Fruit fly (Drosophila melanogaster) whole organism, embryonic: Measurements from ENCODE around the gene dlg1.

ENCODE experiments used
- Abd-B ChIP-seq: fragments of 200-800 bp; sonication (Bioruptor generic); optimal IDR thresholded peaks from 2 replicates; lab custom pipeline; 2018; ENCODE audit warnings: missing biosample characterization, mild to moderate bottlenecking, missing genetic modification characterization, moderate library complexity
- Awh ChIP-seq: fragments of 200-800 bp; sonication (Bioruptor generic); IDR thresholded peaks from 2 replicates; pipeline ENCODE4, ENCODE4 v1.3.6; 2022; ENCODE audit warnings: missing biosample characterization, missing genetic modification characterization
- CG10366 ChIP-seq: fragments of 200-800 bp; sonication (Bioruptor generic); IDR thresholded peaks from 2 replicates; pipeline ENCODE4 v1.3.6; 2022; ENCODE audit warnings: missing biosample characterization, missing genetic modification characterization
- CG11247 ChIP-seq: fragments of 200-800 bp; sonication (Bioruptor generic); IDR thresholded peaks from 2 replicates; pipeline ENCODE4 v1.3.6; 2022; ENCODE audit warnings: missing biosample characterization, missing genetic modification characterization
- CG11398 ChIP-seq: fragments of 200-800 bp; sonication (Bioruptor generic); optimal IDR thresholded peaks from 2 replicates; lab custom pipeline; 2016; ENCODE audit warnings: missing biosample characterization, missing genetic modification characterization
- CG13123 ChIP-seq: fragments of 200-800 bp; sonication (Bioruptor generic); optimal IDR thresholded peaks from 2 replicates; lab custom pipeline; 2016; ENCODE audit warnings: missing biosample characterization, missing genetic modification characterization
- CG15269 ChIP-seq: fragments of 200-800 bp; sonication (Bioruptor generic); optimal IDR thresholded peaks from 2 replicates; lab custom pipeline; 2018; ENCODE audit warnings: missing biosample characterization, mild to moderate bottlenecking, missing genetic modification characterization, moderate library complexity
- CG1529 ChIP-seq: fragments of 200-800 bp; sonication (Bioruptor generic); optimal IDR thresholded peaks from 3 replicates; lab custom pipeline; 2018; ENCODE audit warnings: missing biosample characterization, missing genetic modification characterization
- CG3065 ChIP-seq: fragments of 200-800 bp; sonication (Bioruptor generic); optimal IDR thresholded peaks from 2 replicates; lab custom pipeline; 2016; ENCODE audit warnings: missing biosample characterization, missing genetic modification characterization
- CG32532 ChIP-seq: fragments of 200-800 bp; sonication (Bioruptor generic); IDR thresholded peaks from 2 replicates; pipeline ENCODE4 v1.3.6; 2022; ENCODE audit warnings: missing biosample characterization, missing genetic modification characterization
- CG4617 ChIP-seq: fragments of 200-800 bp; sonication (Bioruptor generic); optimal IDR thresholded peaks from 3 replicates; lab custom pipeline; 2016; ENCODE audit warnings: missing biosample characterization, missing genetic modification characterization, borderline replicate concordance
- CG6765 ChIP-seq: fragments of 200-800 bp; sonication (Bioruptor generic); optimal IDR thresholded peaks from 3 replicates; lab custom pipeline; 2017; ENCODE audit warnings: missing biosample characterization, mild to moderate bottlenecking, missing genetic modification characterization
- CG6791 ChIP-seq: fragments of 200-800 bp; sonication (Bioruptor generic); IDR thresholded peaks from 3 replicates; pipeline ENCODE4 v1.3.6; 2022; ENCODE audit warnings: missing biosample characterization, missing genetic modification characterization; ENCODE audit not compliant: partially characterized antibody
- CG6854 ChIP-seq: fragments of 200-800 bp; sonication (Bioruptor generic); optimal IDR thresholded peaks from 3 replicates; lab custom pipeline; 2017; ENCODE audit warnings: missing biosample characterization, mild to moderate bottlenecking, missing genetic modification characterization
- CG8290 ChIP-seq, 3 experiments: fragments of 200-800 bp; sonication (Bioruptor generic); optimal IDR thresholded peaks; 2 replicates each; lab custom pipeline; 2016 to 2019; ENCODE audit warnings: missing biosample characterization in 3 of 3, missing genetic modification characterization in 3 of 3, mild to moderate bottlenecking in 2 of 3, moderate library complexity in 1 of 3
- CG8924 ChIP-seq: fragments of 200-800 bp; optimal IDR thresholded peaks from 3 replicates; lab custom pipeline; 2019; ENCODE audit warnings: missing biosample characterization, mild to moderate bottlenecking, missing genetic modification characterization, moderate library complexity
- CG9437 ChIP-seq: fragments of 200-800 bp; sonication (Bioruptor generic); optimal IDR thresholded peaks from 2 replicates; lab custom pipeline; 2018; ENCODE audit warnings: missing biosample characterization, mild to moderate bottlenecking, missing genetic modification characterization
- Fer3 ChIP-seq: fragments of 200-800 bp; sonication (Bioruptor generic); optimal IDR thresholded peaks from 2 replicates; lab custom pipeline; 2018; ENCODE audit warnings: missing biosample characterization, mild to moderate bottlenecking, missing genetic modification characterization, moderate library complexity
- HHEX ChIP-seq: fragments of 200-800 bp; sonication (Bioruptor generic); optimal IDR thresholded peaks from 3 replicates; lab custom pipeline; 2017; ENCODE audit warnings: missing biosample characterization, mild to moderate bottlenecking, missing genetic modification characterization, missing genetic modification reagents
- Hr51 ChIP-seq, 2 experiments: fragments of 200-800 bp; sonication (Bioruptor generic); optimal IDR thresholded peaks; 2 replicates in 1 of 2; 3 replicates in 1 of 2; lab custom pipeline; 2016 to 2018; ENCODE audit warnings: missing biosample characterization in 2 of 2, missing genetic modification characterization in 2 of 2, mild to moderate bottlenecking in 1 of 2, moderate library complexity in 1 of 2
- Hsf ChIP-seq: fragments of 200-800 bp; sonication (Bioruptor generic); optimal IDR thresholded peaks from 3 replicates; lab custom pipeline; 2016; ENCODE audit warnings: missing biosample characterization, missing genetic modification characterization
- MBD-R2 ChIP-seq: fragments of 200-800 bp; sonication (Bioruptor generic); IDR thresholded peaks from 2 replicates; pipeline ENCODE4 v1.3.6; 2022; ENCODE audit warnings: missing biosample characterization, missing genetic modification characterization
- Mad ChIP-seq: fragments of 200-800 bp; sonication (Bioruptor generic); optimal IDR thresholded peaks from 2 replicates; lab custom pipeline; 2016; ENCODE audit warnings: missing biosample characterization, missing genetic modification characterization
- Med ChIP-seq: fragments of 200-800 bp; sonication (Bioruptor generic); peaks from one replicate; lab custom pipeline; 2016; ENCODE audit warnings: missing biosample characterization, missing genetic modification characterization, mild to moderate bottlenecking, inconsistent platforms, moderate library complexity
- Myb ChIP-seq: fragments of 200-800 bp; sonication (Bioruptor generic); optimal IDR thresholded peaks from 2 replicates; lab custom pipeline; 2016; ENCODE audit warnings: missing biosample characterization, missing genetic modification characterization
- Oaz ChIP-seq: fragments of 200-800 bp; sonication (Bioruptor generic); IDR thresholded peaks from 2 replicates; pipeline ENCODE4 v1.3.6; 2022; ENCODE audit warnings: missing biosample characterization, missing genetic modification characterization
- Sry-β ChIP-seq: fragments of 200-800 bp; sonication (Bioruptor generic); optimal IDR thresholded peaks from 2 replicates; lab custom pipeline; 2018; ENCODE audit warnings: missing biosample characterization, mild to moderate bottlenecking, missing genetic modification characterization, moderate library complexity
- Usf ChIP-seq: fragments of 200-800 bp; sonication (Bioruptor generic); optimal IDR thresholded peaks from 2 replicates; lab custom pipeline; 2017; ENCODE audit warnings: missing genotype, missing biosample characterization, missing genetic modification characterization
- bbx ChIP-seq: fragments of 200-800 bp; sonication (Bioruptor generic); IDR thresholded peaks from 2 replicates; pipeline ENCODE4 v1.3.6; 2022; ENCODE audit warnings: missing biosample characterization, missing genetic modification characterization; ENCODE audit not compliant: partially characterized antibody
- br ChIP-seq: fragments of >200 bp; optimal IDR thresholded peaks from 2 replicates; lab custom pipeline; 2017
- cg ChIP-seq: fragments of 200-800 bp; sonication (Bioruptor generic); optimal IDR thresholded peaks from 3 replicates; lab custom pipeline; 2019; ENCODE audit warnings: missing biosample characterization, mild to moderate bottlenecking, missing genetic modification characterization, moderate library complexity
- chif ChIP-seq, 2 experiments: fragments of 200-800 bp; sonication (Bioruptor generic); optimal IDR thresholded peaks; 3 replicates each; lab custom pipeline; 2016; ENCODE audit warnings: missing biosample characterization in 2 of 2, missing genetic modification characterization in 2 of 2
- chn ChIP-seq: fragments of 200-800 bp; sonication (Bioruptor generic); optimal IDR thresholded peaks from 2 replicates; lab custom pipeline; 2016; ENCODE audit warnings: missing biosample characterization, missing genetic modification characterization
- ci ChIP-seq: fragments of 200-800 bp; sonication (Bioruptor generic); IDR thresholded peaks from 3 replicates; pipeline ENCODE4 v1.3.6; 2022; ENCODE audit warnings: missing biosample characterization, missing genetic modification characterization
- corto ChIP-seq: fragments of 200-800 bp; sonication (Bioruptor generic); optimal IDR thresholded peaks from 2 replicates; lab custom pipeline; 2016; ENCODE audit warnings: missing biosample characterization, mild to moderate bottlenecking, missing genetic modification characterization, moderate library complexity
- dimm ChIP-seq: fragments of 200-800 bp; sonication (Bioruptor generic); IDR thresholded peaks from 2 replicates; pipeline ENCODE4 v1.3.6; 2022; ENCODE audit warnings: missing biosample characterization, missing genetic modification characterization
- dmrt99B ChIP-seq: fragments of 200-800 bp; sonication (Bioruptor generic); optimal IDR thresholded peaks from 2 replicates; lab custom pipeline; 2018; ENCODE audit warnings: missing biosample characterization, mild to moderate bottlenecking, missing genetic modification characterization, moderate library complexity
- h ChIP-seq: fragments of >200 bp; optimal IDR thresholded peaks from 2 replicates; lab custom pipeline; 2017
- ham ChIP-seq: fragments of 200-800 bp; sonication (Bioruptor generic); IDR thresholded peaks from 2 replicates; pipeline ENCODE4 v1.3.6; 2022; ENCODE audit warnings: missing biosample characterization, missing genetic modification characterization
- hbn ChIP-seq: fragments of 200-800 bp; sonication (Bioruptor generic); IDR thresholded peaks from 2 replicates; pipeline ENCODE4 v1.3.6; 2022; ENCODE audit warnings: missing biosample characterization, missing genetic modification characterization; ENCODE audit not compliant: partially characterized antibody
- hth ChIP-seq: fragments of >200 bp; optimal IDR thresholded peaks from 2 replicates; lab custom pipeline; 2017; ENCODE audit warnings: inconsistent platforms
- insv ChIP-seq, 2 experiments: fragments of 200-800 bp; sonication (Bioruptor generic); optimal IDR thresholded peaks; 3 replicates each; lab custom pipeline; 2016 to 2018; ENCODE audit warnings: missing biosample characterization in 2 of 2, missing genetic modification characterization in 2 of 2
- kah ChIP-seq: fragments of 200-800 bp; sonication (Bioruptor generic); optimal IDR thresholded peaks from 2 replicates; lab custom pipeline; 2018; ENCODE audit warnings: missing biosample characterization, mild to moderate bottlenecking, missing genetic modification characterization
- onecut ChIP-seq: fragments of 200-800 bp; sonication (Bioruptor generic); IDR thresholded peaks from 2 replicates; pipeline ENCODE4 v1.3.6; 2022; ENCODE audit warnings: missing biosample characterization, missing genetic modification characterization
- run ChIP-seq: fragments of 200-800 bp; sonication (Bioruptor generic); optimal IDR thresholded peaks from 3 replicates; lab custom pipeline; 2018; ENCODE audit warnings: missing biosample characterization, mild to moderate bottlenecking, missing genetic modification characterization
- schlank ChIP-seq: fragments of 200-800 bp; sonication (Bioruptor generic); optimal IDR thresholded peaks from 2 replicates; lab custom pipeline; 2018; ENCODE audit warnings: missing biosample characterization, mild to moderate bottlenecking, missing genetic modification characterization
- slou ChIP-seq: fragments of 200-800 bp; sonication (Bioruptor generic); optimal IDR thresholded peaks from 3 replicates; lab custom pipeline; 2016; ENCODE audit warnings: missing biosample characterization, missing genetic modification characterization
- so ChIP-seq: fragments of 200-800 bp; sonication (Bioruptor generic); IDR thresholded peaks from 3 replicates; pipeline ENCODE4 v1.3.6; 2022; ENCODE audit warnings: missing biosample characterization, missing genetic modification characterization
- sob ChIP-seq: fragments of 200-800 bp; sonication (Bioruptor generic); IDR thresholded peaks from 2 replicates; pipeline ENCODE4 v1.3.6; 2022; ENCODE audit warnings: missing biosample characterization, missing genetic modification characterization
- trem ChIP-seq: fragments of 200-800 bp; optimal IDR thresholded peaks from 3 replicates; lab custom pipeline; 2019; ENCODE audit warnings: missing biosample characterization, mild to moderate bottlenecking, missing genetic modification characterization, moderate library complexity

Gene dlg1

DNA sequence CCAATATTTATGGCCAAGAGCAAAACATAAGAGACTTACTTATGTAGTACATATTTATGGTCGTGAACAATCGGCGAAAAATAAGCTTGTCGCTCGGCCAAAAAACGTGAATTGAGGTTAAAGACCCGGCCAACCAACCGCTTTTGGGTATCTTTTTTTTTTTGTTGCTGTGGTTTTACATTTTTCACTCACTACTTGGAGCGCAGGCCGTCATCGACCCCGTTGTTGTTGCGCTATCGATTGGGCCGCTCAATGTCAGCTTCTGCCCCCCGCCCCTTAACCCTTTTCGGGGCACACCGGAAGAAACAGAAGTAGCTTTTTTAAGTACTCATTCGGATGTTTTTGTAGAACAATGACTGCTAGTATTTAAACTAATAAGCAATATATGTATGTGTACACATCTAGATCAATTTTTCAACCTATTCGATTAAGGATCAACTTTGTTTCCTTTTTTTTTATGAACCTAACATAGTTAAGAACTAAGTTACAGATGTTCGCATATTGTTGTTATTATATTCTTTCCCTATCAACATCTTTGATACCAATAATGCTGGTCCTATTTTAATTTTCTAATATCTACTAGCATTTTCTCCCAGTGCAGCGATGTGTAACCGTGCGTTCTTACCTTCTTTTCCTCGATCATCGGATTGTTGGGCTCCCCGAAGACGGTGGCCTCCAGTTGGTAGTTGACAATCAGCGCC lies 31.3 kb upstream of the dlg1 start (continued):
- peak; percentile 50 for TF ChIP-seq CG11398 (GFP tag; lab: Kevin White, UChicago)
- no peak for TF ChIP-seq Awh (GFP tag; lab: Robert Waterston, UW)
- TF ChIP-seq CG6854 (GFP tag; lab: Kevin White, UChicago): peak; percentile 27
- no peak for TF ChIP-seq schlank (tag; lab: Kevin White, UChicago)
- TF ChIP-seq slou (GFP tag; lab: Kevin White, UChicago): peak; percentile 26
- TF ChIP-seq bbx (GFP tag; lab: Robert Waterston, UW): no peak
- no peak for TF ChIP-seq ci (GFP tag; lab: Robert Waterston, UW)
- TF ChIP-seq so (GFP tag; lab: Robert Waterston, UW): peak; percentile 66; the same call in 1 of the 3 replicates
- no peak for TF ChIP-seq cg (GFP tag; lab: Kevin White, UChicago)
- no peak for TF ChIP-seq Sry-β
- peak; percentile 42 for TF ChIP-seq Usf
- TF ChIP-seq insv (GFP tag; optimal IDR thresholded peaks at IDR 0.05; lab: Kevin White, UChicago): no peak
- TF ChIP-seq Hsf: peak; percentile 73
- peak; percentile 39 for TF ChIP-seq Myb
- peak; percentile 8 for TF ChIP-seq CG3065 (GFP tag; lab: Kevin White, UChicago)
- peak; percentile 51 for TF ChIP-seq sob
- peak; percentile 75 to 77 for TF ChIP-seq chif (GFP tag; optimal IDR thresholded peaks at IDR 0.05; lab: Kevin White, UChicago)
- peak; percentile 75 for TF ChIP-seq CG9437 (GFP tag; lab: Kevin White, UChicago)
- peak; percentile 13 for TF ChIP-seq kah (GFP tag; lab: Kevin White, UChicago)
- TF ChIP-seq CG13123 (GFP tag; lab: Kevin White, UChicago): peak; percentile 8
- TF ChIP-seq CG11247 (GFP tag; lab: Robert Waterston, UW): peak; percentile 6; the same call in 1 of the 2 replicates
- TF ChIP-seq CG8290 (GFP tag; optimal IDR thresholded peaks at IDR 0.05; lab: Kevin White, UChicago): no peak
- TF ChIP-seq CG8290 (tag; optimal IDR thresholded peaks at IDR 0.05; lab: Kevin White, UChicago): no peak
- peak; percentile 54; the same call in 1 of the 2 replicates for TF ChIP-seq CG32532 (GFP tag; lab: Robert Waterston, UW)
- no peak; the same call in 1 of the 2 replicates for TF ChIP-seq CG10366
- peak; percentile 54 for TF ChIP-seq run (tag; lab: Kevin White, UChicago)
- TF ChIP-seq Oaz (GFP tag; lab: Robert Waterston, UW): peak; percentile 57; the same call in 1 of the 2 replicates
- TF ChIP-seq CG15269: peak; percentile 86
- TF ChIP-seq Abd-B (GFP tag; lab: Kevin White, UChicago): no peak
- TF ChIP-seq CG8924: peak; percentile 69
- TF ChIP-seq HHEX: peak; percentile 71
- TF ChIP-seq dmrt99B (tag; lab: Kevin White, UChicago): peak; percentile 42
- TF ChIP-seq Fer3 (tag; lab: Kevin White, UChicago): peak; percentile 49
- TF ChIP-seq trem (tag; lab: Kevin White, UChicago): peak; percentile 18
- no peak for TF ChIP-seq br
- TF ChIP-seq Mad (GFP tag; lab: Kevin White, UChicago): peak; percentile 52
- no peak for TF ChIP-seq dimm (GFP tag; lab: Robert Waterston, UW)
- TF ChIP-seq h: no peak
- peak; percentile 65 for TF ChIP-seq chn
- no peak for TF ChIP-seq hth (lab: Kevin White, UChicago)
- no peak for TF ChIP-seq hbn (GFP tag; lab: Robert Waterston, UW)
- no peak for TF ChIP-seq CG1529 (GFP tag; lab: Kevin White, UChicago)
- no peak for TF ChIP-seq ham (GFP tag; lab: Robert Waterston, UW)
- no peak for TF ChIP-seq CG4617
- peak in 1 of 2 experiments; percentile 85 for TF ChIP-seq Hr51 (GFP tag; optimal IDR thresholded peaks at IDR 0.05; lab: Kevin White, UChicago)
- no peak for TF ChIP-seq corto (GFP tag; lab: Kevin White, UChicago)
- TF ChIP-seq onecut (GFP tag; lab: Robert Waterston, UW): peak; percentile 89
- TF ChIP-seq Med: peak; percentile 90
- TF ChIP-seq CG6791: no peak
- TF ChIP-seq MBD-R2 (GFP tag; lab: Robert Waterston, UW): no peak; the same call in 1 of the 2 replicates
- peak; percentile 29 for TF ChIP-seq CG6765 (GFP tag; lab: Kevin White, UChicago)
